Comparison of ENCODE assay signal across 4 worm cellular contexts in the genomic region with DNA sequence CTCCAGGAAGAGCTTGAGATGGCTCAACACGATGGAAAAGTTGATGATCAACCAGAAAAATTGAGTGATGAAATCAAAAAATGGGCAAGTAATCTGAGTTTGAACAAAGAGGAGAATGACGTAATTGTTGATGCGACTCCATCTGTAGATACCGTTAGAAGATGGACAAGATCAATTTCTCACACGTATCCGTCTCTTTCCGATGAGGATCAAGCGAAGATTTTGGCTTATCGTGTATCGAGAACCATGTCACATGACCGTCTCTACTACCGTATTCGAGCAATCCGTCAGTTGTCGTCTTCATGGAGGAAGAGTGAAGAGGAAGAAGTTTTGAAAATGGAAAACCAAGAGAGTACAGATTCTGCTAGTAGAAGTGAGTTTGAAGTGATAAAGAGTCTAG.
TF ChIP-seq lines count a peak whose summit lies in the region.

No protein-coding gene starts in this region.

TF ChIP-seq in whole organism, L1 larva, 84 proteins besides CTCF, POLR2A, EP300 and RAD21:
- TF ChIP-seq fos-1 (tag; optimal IDR thresholded peaks at IDR 0.05; lab: Kevin White, UChicago) (no peak), tlp-1 (tag; optimal IDR thresholded peaks at IDR 0.05; lab: Kevin White, UChicago) (no peak), blmp-1 (tag; optimal IDR thresholded peaks at IDR 0.05; lab: Kevin White, UChicago) (peak; percentile 51)
TF ChIP-seq in whole organism, L1 larva: peak in this region for 1.

TF ChIP-seq in whole organism, L2 larva, 48 proteins besides CTCF, POLR2A, EP300 and RAD21:
- TF ChIP-seq elt-1 (tag; optimal IDR thresholded peaks at IDR 0.05; lab: Kevin White, UChicago), result peak; percentile 25
- no peak for TF ChIP-seq lin-11 (tag; optimal IDR thresholded peaks at IDR 0.05; lab: Kevin White, UChicago)

TF ChIP-seq in whole organism, late embryonic, 69 proteins besides CTCF, POLR2A, EP300 and RAD21:
- peak; percentile 38 for TF ChIP-seq hlh-30 (tag; optimal IDR thresholded peaks at IDR 0.05; lab: Kevin White, UChicago; ENCODE audit: insufficient read depth)
- TF ChIP-seq sox-4 (tag; optimal IDR thresholded peaks at IDR 0.05; lab: Kevin White, UChicago), result no peak
- no peak for TF ChIP-seq pat-9 (tag; optimal IDR thresholded peaks at IDR 0.05; lab: Kevin White, UChicago)
- TF ChIP-seq elt-2 (tag; optimal IDR thresholded peaks at IDR 0.05; lab: Kevin White, UChicago), result no peak
- no peak for TF ChIP-seq ceh-6 (GFP tag; optimal IDR thresholded peaks at IDR 0.05; lab: Kevin White, UChicago)
- no peak for TF ChIP-seq unc-3 (GFP tag; conservative IDR thresholded peaks at IDR 0.05; lab: Robert Waterston, UW)
- TF ChIP-seq unc-3 (tag; optimal IDR thresholded peaks at IDR 0.05; lab: Kevin White, UChicago), result no peak
- no peak for TF ChIP-seq tbx-2 (tag; optimal IDR thresholded peaks at IDR 0.05; lab: Kevin White, UChicago)
- TF ChIP-seq ahr-1 (tag; optimal IDR thresholded peaks at IDR 0.05; lab: Kevin White, UChicago), result no peak
- TF ChIP-seq ceh-34 (tag; optimal IDR thresholded peaks at IDR 0.05; lab: Kevin White, UChicago), result no peak

TF ChIP-seq in whole organism, mixed stage, embryonic, 35 proteins besides CTCF, POLR2A, EP300 and RAD21:
- TF ChIP-seq elt-1 (tag; optimal IDR thresholded peaks at IDR 0.05; lab: Kevin White, UChicago; ENCODE audit: borderline replicate concordance, insufficient read depth), result peak; percentile 83
- TF ChIP-seq snpc-4 (tag; optimal IDR thresholded peaks at IDR 0.05; lab: Kevin White, UChicago), result no peak
